Fruit fly (Drosophila melanogaster): Measurements from ENCODE around the gene obst-E.

obst-E gene

dm6 chr2L:5724521-5725023 lies 41.4 kb downstream of the obst-E start, which contains the start of gene CG11030:
Gene CG11030 (plus strand): TSS chr2L:5724656.
- TF ChIP-seq chinmo (GFP tag; IDR thresholded peaks at IDR 0.05; ENCODE audit: partially characterized antibody) (peak; percentile 99), shn (GFP tag; optimal IDR thresholded peaks at IDR 0.05) (peak; percentile 28), CG10321 (GFP tag; IDR thresholded peaks at IDR 0.05) (no peak), CG1602 (GFP tag; optimal IDR thresholded peaks at IDR 0.05) (no peak), Bgb (GFP tag; IDR thresholded peaks at IDR 0.05; ENCODE audit: partially characterized antibody) (peak; percentile 100), CG16813 (GFP tag; IDR thresholded peaks at IDR 0.05; ENCODE audit: partially characterized antibody) (peak; percentile 99), esg (GFP tag; conservative IDR thresholded peaks at IDR 0.05) (no peak), vvl (GFP tag; IDR thresholded peaks at IDR 0.05) (peak; percentile 39; the same call in 1 of the 2 replicates), CG3847 (GFP tag; IDR thresholded peaks at IDR 0.05) (peak; percentile 28; the same call in 1 of the 2 replicates), CG7271 (tag; optimal IDR thresholded peaks at IDR 0.05) (peak; percentile 67), phol (tag; optimal IDR thresholded peaks at IDR 0.05) (peak; percentile 9), CG33213 (GFP tag; optimal IDR thresholded peaks at IDR 0.05) (peak; percentile 31), CG11504 (tag; optimal IDR thresholded peaks at IDR 0.05) (peak; percentile 15), CG15479 (GFP tag; optimal IDR thresholded peaks at IDR 0.05) (peak; percentile 54), inv (GFP tag; IDR thresholded peaks at IDR 0.05; ENCODE audit: partially characterized antibody) (peak; percentile 99), vnd (GFP tag; IDR thresholded peaks at IDR 0.05; ENCODE audit: partially characterized antibody) (peak; percentile 99), CG2712 (tag; optimal IDR thresholded peaks at IDR 0.05) (peak; percentile 7), nau (GFP tag; optimal IDR thresholded peaks at IDR 0.05) (no peak), sob (GFP tag; IDR thresholded peaks at IDR 0.05) (peak; percentile 45), CG1603 (tag; optimal IDR thresholded peaks at IDR 0.05) (peak; percentile 51), onecut (GFP tag; IDR thresholded peaks at IDR 0.05) (peak; percentile 58), zen (tag; optimal IDR thresholded peaks at IDR 0.05) (no peak), D19B (GFP tag; optimal IDR thresholded peaks at IDR 0.05) (no peak), CG11247 (GFP tag; IDR thresholded peaks at IDR 0.05) (peak; percentile 54; the same call in 1 of the 2 replicates), CG30403 (GFP tag; optimal IDR thresholded peaks at IDR 0.05) (peak; percentile 17), Dp (GFP tag; optimal IDR thresholded peaks at IDR 0.05) (peak; percentile 71), Opbp (GFP tag; IDR thresholded peaks at IDR 0.05; ENCODE audit: partially characterized antibody) (peak; percentile 99), ato (GFP tag; IDR thresholded peaks at IDR 0.05; ENCODE audit: partially characterized antibody) (peak; percentile 100), CG7963 (GFP tag; IDR thresholded peaks at IDR 0.05; ENCODE audit: partially characterized antibody) (peak; percentile 100), Ptx1 (GFP tag; IDR thresholded peaks at IDR 0.05) (no peak), CG6791 (GFP tag; IDR thresholded peaks at IDR 0.05; ENCODE audit: partially characterized antibody) (peak; percentile 100), ase (GFP tag; IDR thresholded peaks at IDR 0.05) (no peak), bcd (GFP tag; optimal IDR thresholded peaks at IDR 0.05) (peak; percentile 8), BEAF-32 (GFP tag; optimal IDR thresholded peaks at IDR 0.05) (peak; percentile 96), CG9609 (GFP tag; optimal IDR thresholded peaks at IDR 0.05) (peak; percentile 3), CG6254 (GFP tag; optimal IDR thresholded peaks at IDR 0.05) (peak; percentile 20), H2.0 (GFP tag; IDR thresholded peaks at IDR 0.05) (no peak), maf-S (GFP tag; optimal IDR thresholded peaks at IDR 0.05) (no peak), CHES-1-like (GFP tag; optimal IDR thresholded peaks at IDR 0.05) (peak; percentile 46), Doc3 (GFP tag; IDR thresholded peaks at IDR 0.05; ENCODE audit: partially characterized antibody) (peak; percentile 98), Lhr (GFP tag; optimal IDR thresholded peaks at IDR 0.05) (no peak), GATAe (GFP tag; conservative IDR thresholded peaks at IDR 0.05) (no peak), CG13287 (GFP tag; IDR thresholded peaks at IDR 0.05; ENCODE audit: partially characterized antibody) (peak; percentile 99), Gug (GFP tag; IDR thresholded peaks at IDR 0.05) (peak; percentile 49; the same call in 1 of the 4 replicates), zen2 (GFP tag; IDR thresholded peaks at IDR 0.05; ENCODE audit: partially characterized antibody) (peak; percentile 98), yki (optimal IDR thresholded peaks at IDR 0.05) (no peak), Jarid2 (GFP tag; optimal IDR thresholded peaks at IDR 0.05) (peak; percentile 61), sna (GFP tag; IDR thresholded peaks at IDR 0.05; ENCODE audit: partially characterized antibody) (peak; percentile 98)

All from whole organism, embryonic.